Worm (Caenorhabditis elegans): Measurements from ENCODE around the gene dpy-21.

dpy-21 gene

ce11 chrV:17921423-17921822, 27.6 kb downstream of the dpy-21 start, which contains the start of gene E01B7.2 (continued):
- TF ChIP-seq lin-35 (GFP tag; optimal IDR thresholded peaks at IDR 0.05): peak; percentile 97 to 99
- TF ChIP-seq unc-62 (GFP tag; optimal IDR thresholded peaks at IDR 0.05): no peak
- peak; percentile 80 for TF ChIP-seq dsc-1 (tag; optimal IDR thresholded peaks at IDR 0.05)
- no peak for TF ChIP-seq ceh-8 (GFP tag; optimal IDR thresholded peaks at IDR 0.05)
- peak; percentile 37 for TF ChIP-seq pag-3 (tag; optimal IDR thresholded peaks at IDR 0.05; ENCODE audit: borderline replicate concordance, insufficient read depth)
- no peak for TF ChIP-seq ces-1 (GFP tag; optimal IDR thresholded peaks at IDR 0.05)
- peak; percentile 71 for TF ChIP-seq C16A3.4 (tag; optimal IDR thresholded peaks at IDR 0.05)
- peak; percentile 30 for TF ChIP-seq ztf-4 (tag; optimal IDR thresholded peaks at IDR 0.05)
- TF ChIP-seq ceh-82 (tag; optimal IDR thresholded peaks at IDR 0.05): peak; percentile 72 to 82 (median 76)
- peak; percentile 46 for TF ChIP-seq egl-13 (tag; optimal IDR thresholded peaks at IDR 0.05)
- TF ChIP-seq nhr-90 (tag; optimal IDR thresholded peaks at IDR 0.05; ENCODE audit: poor library complexity): peak; percentile 82
- TF ChIP-seq nhr-11 (tag; optimal IDR thresholded peaks at IDR 0.05): peak; percentile 81
- TF ChIP-seq nhr-76 (tag; optimal IDR thresholded peaks at IDR 0.05): no peak
- TF ChIP-seq swsn-7 (tag; optimal IDR thresholded peaks at IDR 0.05): peak; percentile 83
- peak; percentile 90 for TF ChIP-seq nhr-71 (tag; optimal IDR thresholded peaks at IDR 0.05)
- peak; percentile 41 for TF ChIP-seq nhr-77 (tag; optimal IDR thresholded peaks at IDR 0.05)
- peak; percentile 81 for TF ChIP-seq xbp-1 (tag; optimal IDR thresholded peaks at IDR 0.05)
- peak; percentile 33; the same call in 1 of the 2 replicates for TF ChIP-seq ceh-88 (GFP tag; IDR thresholded peaks at IDR 0.05)
- TF ChIP-seq nhr-237 (tag; optimal IDR thresholded peaks at IDR 0.05): peak; percentile 5
- no peak for TF ChIP-seq ets-5 (GFP tag; IDR thresholded peaks at IDR 0.05)
- peak; percentile 42 for TF ChIP-seq fos-1 (tag; optimal IDR thresholded peaks at IDR 0.05)
- TF ChIP-seq elt-3 (tag; optimal IDR thresholded peaks at IDR 0.05): peak in 2 of 6 experiments; percentile 68 to 77
- TF ChIP-seq ceh-63 (GFP tag; optimal IDR thresholded peaks at IDR 0.05): no peak
- TF ChIP-seq sup-37 (GFP tag; optimal IDR thresholded peaks at IDR 0.05): no peak
- peak; percentile 72 for TF ChIP-seq lin-13 (GFP tag; optimal IDR thresholded peaks at IDR 0.05)
- peak; percentile 96 for TF ChIP-seq aly-2 (tag; optimal IDR thresholded peaks at IDR 0.05)
- TF ChIP-seq ceh-90 (tag; optimal IDR thresholded peaks at IDR 0.05): peak; percentile 12
- no peak for TF ChIP-seq mef-2 (tag; optimal IDR thresholded peaks at IDR 0.05)
- TF ChIP-seq sptf-1 (tag; optimal IDR thresholded peaks at IDR 0.05): no peak
- TF ChIP-seq unc-130 (tag; optimal IDR thresholded peaks at IDR 0.05): peak; percentile 57
- TF ChIP-seq mab-9 (GFP tag; IDR thresholded peaks at IDR 0.05): peak; percentile 57; the same call in 1 of the 2 replicates
- no peak for TF ChIP-seq efl-3 (GFP tag; optimal IDR thresholded peaks at IDR 0.05)
- TF ChIP-seq hlh-17 (GFP tag; optimal IDR thresholded peaks at IDR 0.05; ENCODE audit: borderline replicate concordance): no peak
- peak; percentile 99 for TF ChIP-seq skn-1 (tag; optimal IDR thresholded peaks at IDR 0.05)
- peak; percentile 76 for TF ChIP-seq isw-1 (GFP tag; IDR thresholded peaks at IDR 0.05)
- TF ChIP-seq efl-1 (optimal IDR thresholded peaks at IDR 0.05): peak; percentile 99 to 100
- peak; percentile 99 to 100 for TF ChIP-seq efl-1 (GFP tag; optimal IDR thresholded peaks at IDR 0.05 in 1 of 2)
- peak; percentile 90 for TF ChIP-seq snu-23 (GFP tag; optimal IDR thresholded peaks at IDR 0.05)
- no peak for TF ChIP-seq nhr-12 (tag; optimal IDR thresholded peaks at IDR 0.05)
- TF ChIP-seq fkh-4 (tag; optimal IDR thresholded peaks at IDR 0.05; ENCODE audit: borderline replicate concordance): no peak
- no peak for TF ChIP-seq egl-27 (tag; optimal IDR thresholded peaks at IDR 0.05)
- TF ChIP-seq zip-4 (GFP tag; optimal IDR thresholded peaks at IDR 0.05): peak; percentile 53
- TF ChIP-seq aha-1 (tag; optimal IDR thresholded peaks at IDR 0.05): peak; percentile 32
- peak; percentile 26 for TF ChIP-seq elt-2 (tag; optimal IDR thresholded peaks at IDR 0.05)
- peak; percentile 97 to 98 (median 98) for TF ChIP-seq dpl-1 (GFP tag; optimal IDR thresholded peaks at IDR 0.05)
- no peak for TF ChIP-seq zag-1 (tag; optimal IDR thresholded peaks at IDR 0.05)
